Worm (Caenorhabditis elegans): ENCODE results near the gene Y56A3A.2.
A peak's percentile ranks its signal among the peaks of the same experiment; 100 is the strongest.

Y56A3A.2 gene

DNA sequence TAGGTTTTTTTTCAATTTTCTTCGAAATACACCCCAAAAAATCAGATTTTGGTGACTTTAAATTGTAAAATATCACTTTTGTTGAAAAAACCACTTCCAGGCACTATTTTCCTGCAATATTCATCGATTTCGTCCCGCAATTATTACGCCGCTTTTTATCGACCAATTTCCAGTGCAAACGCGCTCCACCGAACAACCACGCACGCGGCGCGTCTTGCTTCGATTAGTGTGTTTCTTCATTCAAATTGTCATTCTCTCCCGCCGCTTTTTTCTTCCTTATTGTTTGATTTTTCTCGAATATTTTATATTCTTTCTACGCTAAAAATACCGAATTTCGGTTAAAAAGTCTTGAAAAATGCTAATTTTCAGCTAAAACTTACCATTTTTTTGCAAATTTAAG lies 36.4 kb downstream of the Y56A3A.2 start (continued):
- TF ChIP-seq ztf-16 (tag; optimal IDR thresholded peaks at IDR 0.05) (no peak), nhr-232 (tag; optimal IDR thresholded peaks at IDR 0.05) (no peak), ceh-24 (tag; optimal IDR thresholded peaks at IDR 0.05) (no peak), ceh-14 (tag; optimal IDR thresholded peaks at IDR 0.05) (no peak), pax-1 (tag; optimal IDR thresholded peaks at IDR 0.05) (peak; percentile 51), ceh-48 (tag; optimal IDR thresholded peaks at IDR 0.05) (peak; percentile 98), elt-2 (tag; optimal IDR thresholded peaks at IDR 0.05) (no peak), lim-6 (tag; optimal IDR thresholded peaks at IDR 0.05) (no peak), dve-1 (tag; optimal IDR thresholded peaks at IDR 0.05) (peak; percentile 30), pat-9 (tag; optimal IDR thresholded peaks at IDR 0.05) (no peak), unc-42 (tag; optimal IDR thresholded peaks at IDR 0.05) (peak; percentile 58), rnt-1 (tag; optimal IDR thresholded peaks at IDR 0.05) (peak; percentile 48), che-1 (tag; optimal IDR thresholded peaks at IDR 0.05) (no peak), ttx-3 (tag; optimal IDR thresholded peaks at IDR 0.05) (peak; percentile 34), ceh-34 (tag; optimal IDR thresholded peaks at IDR 0.05) (peak; percentile 23), T23F11.4 (GFP tag; optimal IDR thresholded peaks at IDR 0.05) (no peak), elt-4 (tag; optimal IDR thresholded peaks at IDR 0.05) (no peak), hlh-8 (tag; optimal IDR thresholded peaks at IDR 0.05) (no peak), gmeb-2 (tag; optimal IDR thresholded peaks at IDR 0.05) (no peak), madf-2 (tag; optimal IDR thresholded peaks at IDR 0.05) (no peak), ref-2 (tag; optimal IDR thresholded peaks at IDR 0.05) (no peak), mec-3 (tag; optimal IDR thresholded peaks at IDR 0.05; ENCODE audit: borderline replicate concordance) (no peak)

DNA sequence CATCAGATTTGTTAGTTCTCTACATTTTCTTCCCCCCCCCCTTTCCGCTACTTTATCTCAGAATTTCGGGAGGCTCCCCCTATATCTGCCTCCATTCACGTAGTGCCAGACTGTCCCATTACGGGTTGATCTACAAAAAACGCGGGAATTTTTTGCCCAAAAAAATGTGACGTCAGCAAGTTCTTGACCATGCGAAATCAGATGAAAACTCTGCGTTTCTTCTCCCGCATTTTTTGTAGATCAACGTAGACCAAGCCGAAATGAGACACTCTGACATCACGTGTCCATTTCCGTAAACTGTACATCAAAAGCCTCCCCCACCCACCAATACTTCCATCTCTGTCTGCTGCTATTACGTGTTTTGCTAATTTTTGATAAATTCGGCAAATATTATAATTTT lies 37.5 kb downstream of the Y56A3A.2 start:
- TF ChIP-seq hlh-8 (tag; optimal IDR thresholded peaks at IDR 0.05) (no peak), ceh-24 (tag; optimal IDR thresholded peaks at IDR 0.05) (no peak), sox-4 (tag; optimal IDR thresholded peaks at IDR 0.05) (no peak), ceh-45 (GFP tag; IDR thresholded peaks at IDR 0.05) (no peak), pax-1 (tag; optimal IDR thresholded peaks at IDR 0.05) (no peak), fax-1 (tag; optimal IDR thresholded peaks at IDR 0.05) (no peak), ets-4 (tag; optimal IDR thresholded peaks at IDR 0.05) (no peak), ceh-2 (tag; optimal IDR thresholded peaks at IDR 0.05) (no peak), nfya-1 (tag; optimal IDR thresholded peaks at IDR 0.05) (no peak), hlh-15 (tag; optimal IDR thresholded peaks at IDR 0.05) (no peak), ceh-9 (tag; optimal IDR thresholded peaks at IDR 0.05) (no peak), ama-1 (optimal IDR thresholded peaks at IDR 0.05) (no peak), che-1 (tag; optimal IDR thresholded peaks at IDR 0.05) (no peak), hlh-30 (tag; optimal IDR thresholded peaks at IDR 0.05; ENCODE audit: insufficient read depth) (no peak)

DNA sequence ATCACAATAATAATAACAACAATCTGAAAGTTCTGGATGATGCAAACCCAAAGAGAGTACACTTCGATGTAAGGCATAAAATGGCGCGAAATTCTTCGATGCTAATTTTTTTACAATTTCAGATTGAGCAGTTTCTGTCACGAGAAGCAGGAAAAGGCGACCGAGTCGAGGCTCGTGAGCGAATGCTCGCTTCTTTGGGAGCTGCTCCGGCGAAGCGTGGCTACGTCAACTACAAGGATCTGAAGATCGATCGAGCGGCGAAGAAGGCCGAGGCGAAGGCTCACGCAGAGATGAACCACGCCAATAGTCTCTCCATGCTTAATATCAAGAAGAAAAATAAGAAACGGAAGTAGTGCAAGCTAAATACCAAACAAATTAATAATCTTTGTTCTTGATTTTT lies 38.0 kb downstream of the Y56A3A.2 start:
- TF ChIP-seq C08G9.2 (tag; optimal IDR thresholded peaks at IDR 0.05) (no peak), ceh-30 (tag; optimal IDR thresholded peaks at IDR 0.05) (no peak), ama-1 (optimal IDR thresholded peaks at IDR 0.05) (no peak), dve-1 (tag; optimal IDR thresholded peaks at IDR 0.05) (no peak), K09A11.1 (tag; optimal IDR thresholded peaks at IDR 0.05; ENCODE audit: insufficient read depth) (no peak), hlh-13 (GFP tag; optimal IDR thresholded peaks at IDR 0.05) (no peak), dmd-4 (tag; optimal IDR thresholded peaks at IDR 0.05; ENCODE audit: borderline replicate concordance) (no peak), odd-2 (tag; optimal IDR thresholded peaks at IDR 0.05) (no peak), pag-3 (tag; optimal IDR thresholded peaks at IDR 0.05; ENCODE audit: borderline replicate concordance) (no peak), sox-4 (tag; optimal IDR thresholded peaks at IDR 0.05) (no peak), hlh-15 (tag; optimal IDR thresholded peaks at IDR 0.05) (no peak), unc-42 (tag; optimal IDR thresholded peaks at IDR 0.05) (no peak), C38D4.7 (GFP tag; optimal IDR thresholded peaks at IDR 0.05) (no peak), T23F11.4 (GFP tag; optimal IDR thresholded peaks at IDR 0.05) (no peak), hlh-30 (tag; optimal IDR thresholded peaks at IDR 0.05; ENCODE audit: insufficient read depth) (no peak), hlh-6 (tag; optimal IDR thresholded peaks at IDR 0.05) (no peak), pqm-1 (tag; optimal IDR thresholded peaks at IDR 0.05) (no peak)

Data from whole organism, late embryonic.